Fruit fly (Drosophila melanogaster) whole organism, wandering third instar larva: ENCODE measurements around the gene Actn.

Experiments
- Abd-B ChIP-seq: fragments of >200 bp; optimal IDR thresholded peaks from 2 replicates; lab custom pipeline; 2017; ENCODE audit warnings: missing biosample characterization, missing genetic modification characterization
- CG9705 ChIP-seq: fragments of 200-800 bp; sonication (Bioruptor generic); optimal IDR thresholded peaks from 2 replicates; lab custom pipeline; 2018; ENCODE audit warnings: missing biosample characterization, mild to moderate bottlenecking, missing genetic modification characterization
- CrebA ChIP-seq: fragments of 200-800 bp; sonication (Bioruptor generic); optimal IDR thresholded peaks from 2 replicates; lab custom pipeline; 2016; ENCODE audit warnings: missing biosample characterization, mild to moderate bottlenecking, missing genetic modification characterization, borderline replicate concordance
- Dfd ChIP-seq: fragments of >200 bp; optimal IDR thresholded peaks from 2 replicates; lab custom pipeline; 2017; ENCODE audit warnings: missing biosample characterization, missing genetic modification characterization
- GATAd ChIP-seq: sonication (Bioruptor generic); optimal IDR thresholded peaks from 2 replicates; lab custom pipeline; 2016; ENCODE audit warnings: missing biosample characterization, missing genetic modification characterization
- HLH106 ChIP-seq: fragments of 200-800 bp; optimal IDR thresholded peaks from 3 replicates; lab custom pipeline; 2019; ENCODE audit warnings: missing biosample characterization, mild to moderate bottlenecking, missing genetic modification characterization, moderate library complexity
- Hnf4 ChIP-seq: fragments of 200-800 bp; sonication (Bioruptor generic); optimal IDR thresholded peaks from 2 replicates; lab custom pipeline; 2016; ENCODE audit warnings: missing biosample characterization, mild to moderate bottlenecking, missing genetic modification characterization
- Hr78 ChIP-seq: fragments of >200 bp; optimal IDR thresholded peaks from 2 replicates; lab custom pipeline; 2017; ENCODE audit warnings: missing biosample characterization, missing genetic modification characterization
- Hr83 ChIP-seq: fragments of 200-300 bp; sonication (Bioruptor generic); optimal IDR thresholded peaks from 2 replicates; lab custom pipeline; 2016; ENCODE audit warnings: missing biosample characterization, mild to moderate bottlenecking, missing genetic modification characterization, moderate library complexity; ENCODE audit not compliant: poor library complexity, severe bottlenecking
- Jra ChIP-seq: sonication (Bioruptor generic); optimal IDR thresholded peaks from 2 replicates; lab custom pipeline; 2016; ENCODE audit warnings: missing biosample characterization, missing genetic modification characterization
- Myc ChIP-seq: fragments of >200 bp; optimal IDR thresholded peaks from 2 replicates; lab custom pipeline; 2017
- N ChIP-seq: fragments of >200 bp; optimal IDR thresholded peaks from 2 replicates; lab custom pipeline; 2018; ENCODE audit warnings: missing biosample characterization, missing external identifiers, missing genetic modification characterization
- OdsH ChIP-seq: fragments of 200-800 bp; sonication (Bioruptor generic); optimal IDR thresholded peaks from 2 replicates; lab custom pipeline; 2016; ENCODE audit warnings: missing biosample characterization, mild to moderate bottlenecking, missing genetic modification characterization
- Rel ChIP-seq, 2 experiments: fragments of 200-800 bp; sonication (Bioruptor generic) in 1 of 2; optimal IDR thresholded peaks; 2 replicates in 1 of 2; 3 replicates in 1 of 2; lab custom pipeline; 2016 to 2019; ENCODE audit warnings: mild to moderate bottlenecking in 2 of 2, missing biosample characterization in 2 of 2, missing genetic modification characterization in 2 of 2, moderate library complexity in 1 of 2
- Sp1 ChIP-seq: fragments of 200-800 bp; sonication (Bioruptor generic); optimal IDR thresholded peaks from 3 replicates; lab custom pipeline; 2019; ENCODE audit warnings: missing biosample characterization, mild to moderate bottlenecking, missing genetic modification characterization, moderate library complexity
- Vsx2 ChIP-seq: fragments of 200-300, 225-300 bp; sonication (Bioruptor generic); optimal IDR thresholded peaks from 2 replicates; lab custom pipeline; 2018; ENCODE audit warnings: missing biosample characterization, missing genetic modification characterization; ENCODE audit not compliant: partially characterized antibody
- br ChIP-seq: fragments of 200-800 bp; sonication (Bioruptor generic); optimal IDR thresholded peaks from 2 replicates; lab custom pipeline; 2016; ENCODE audit warnings: missing biosample characterization, missing genetic modification characterization
- brk ChIP-seq: fragments of 200-800 bp; sonication (Bioruptor generic); optimal IDR thresholded peaks from 2 replicates; lab custom pipeline; 2016; ENCODE audit warnings: missing biosample characterization, mild to moderate bottlenecking, missing genetic modification characterization
- dl ChIP-seq, 2 experiments: fragments of 175-275, 200-275 bp in 1 of 2; fragments of 200-275 bp in 1 of 2; sonication (Bioruptor generic); optimal IDR thresholded peaks; lab custom pipeline; 2018; ENCODE audit warnings: mild to moderate bottlenecking in 2 of 2, missing biosample characterization in 2 of 2, missing genetic modification characterization in 2 of 2, moderate library complexity in 2 of 2; ENCODE audit not compliant: partially characterized antibody in 2 of 2, insufficient read depth in 1 of 2
- dmrt93B ChIP-seq: fragments of 200-800 bp; sonication (Bioruptor generic); optimal IDR thresholded peaks from 2 replicates; lab custom pipeline; 2018; ENCODE audit warnings: missing biosample characterization, mild to moderate bottlenecking, missing genetic modification characterization
- ey ChIP-seq: fragments of 200-800 bp; sonication (Bioruptor generic); optimal IDR thresholded peaks from 2 replicates; lab custom pipeline; 2016; ENCODE audit warnings: missing biosample characterization, missing genetic modification characterization
- foxo ChIP-seq, 2 experiments: fragments of 200-800 bp; sonication (Bioruptor generic); optimal IDR thresholded peaks; 2 replicates in 1 of 2; 3 replicates in 1 of 2; lab custom pipeline; 2016 to 2017; ENCODE audit warnings: missing biosample characterization in 2 of 2, missing genetic modification characterization in 2 of 2
- fru ChIP-seq: fragments of 200-800 bp; sonication (Bioruptor generic); optimal IDR thresholded peaks from 3 replicates; lab custom pipeline; 2016; ENCODE audit warnings: missing biosample characterization, mild to moderate bottlenecking, missing genetic modification characterization
- h ChIP-seq: fragments of 200-800 bp; sonication (Bioruptor generic); optimal IDR thresholded peaks from 3 replicates; lab custom pipeline; 2016; ENCODE audit warnings: missing biosample characterization, mild to moderate bottlenecking, missing genetic modification characterization
- jim ChIP-seq: fragments of 175-275, 200-325 bp; sonication (Bioruptor generic); optimal IDR thresholded peaks from 2 replicates; lab custom pipeline; 2016; ENCODE audit warnings: missing biosample characterization, mild to moderate bottlenecking, missing genetic modification characterization
- lola ChIP-seq: fragments of >200 bp; optimal IDR thresholded peaks from 2 replicates; lab custom pipeline; 2017; ENCODE audit warnings: missing biosample characterization, missing genetic modification characterization
- pan ChIP-seq: fragments of >200 bp; optimal IDR thresholded peaks from 2 replicates; lab custom pipeline; 2017
- psq ChIP-seq: fragments of 200-800 bp; sonication (Bioruptor generic); optimal IDR thresholded peaks from 3 replicates; lab custom pipeline; 2017; ENCODE audit warnings: missing biosample characterization, mild to moderate bottlenecking, missing genetic modification characterization, moderate library complexity
- rgr ChIP-seq: fragments of 200-800 bp; sonication (Bioruptor generic); optimal IDR thresholded peaks from 3 replicates; lab custom pipeline; 2016; ENCODE audit warnings: missing biosample characterization, mild to moderate bottlenecking, missing genetic modification characterization
- sv ChIP-seq: fragments of 200-800 bp; sonication (Bioruptor generic); optimal IDR thresholded peaks from 3 replicates; lab custom pipeline; 2016; ENCODE audit warnings: missing biosample characterization, missing genetic modification characterization
- tai ChIP-seq: sonication (Bioruptor generic); optimal IDR thresholded peaks from 2 replicates; lab custom pipeline; 2016; ENCODE audit warnings: missing biosample characterization, missing genetic modification characterization
- woc ChIP-seq: sonication (Bioruptor generic); optimal IDR thresholded peaks from 2 replicates; lab custom pipeline; 2016; ENCODE audit warnings: missing biosample characterization, mild to moderate bottlenecking, missing genetic modification characterization

The Actn gene

DNA sequence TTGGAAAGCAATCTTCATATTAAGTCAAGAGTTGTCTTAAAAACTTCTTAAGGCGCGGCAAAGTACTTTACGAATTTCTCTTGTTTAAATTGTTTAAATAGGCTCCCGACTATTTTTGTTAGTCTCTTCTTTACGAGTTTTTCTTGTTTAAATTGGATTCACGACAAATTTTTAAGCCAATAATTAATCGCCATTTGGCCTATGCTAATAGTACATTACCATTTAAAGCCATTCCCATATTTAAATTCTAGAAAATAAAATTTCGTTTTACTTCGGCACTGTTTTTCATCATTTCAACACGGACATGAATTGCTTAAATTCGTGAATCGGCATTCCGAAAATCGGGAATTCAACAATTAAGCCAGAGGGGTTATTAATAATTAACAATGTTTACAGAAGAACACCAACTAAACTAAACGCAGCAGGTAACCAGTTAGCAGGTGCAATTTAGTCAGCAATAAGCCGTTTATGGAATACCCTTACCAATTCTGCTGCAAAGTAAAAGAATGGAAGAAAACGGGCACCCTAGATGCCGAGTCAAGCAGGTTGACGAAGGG is 32.6 kb downstream of the Actn start:
- TF ChIP-seq CG9705 (GFP tag; lab: Kevin White, UChicago): peak; percentile 33
- peak; percentile 69 for TF ChIP-seq HLH106 (tag; lab: Kevin White, UChicago)
- no peak for TF ChIP-seq CrebA
- TF ChIP-seq Hr83 (GFP tag; lab: Kevin White, UChicago): no peak
- TF ChIP-seq N: no peak
- peak; percentile 18 for TF ChIP-seq woc (GFP tag; lab: Kevin White, UChicago)
- peak in 1 of 2 experiments; percentile 72 for TF ChIP-seq foxo (GFP tag; optimal IDR thresholded peaks at IDR 0.05; lab: Kevin White, UChicago)
- TF ChIP-seq rgr (GFP tag; lab: Kevin White, UChicago): peak; percentile 65
- peak; percentile 51 for TF ChIP-seq h (GFP tag; lab: Kevin White, UChicago)
- no peak for TF ChIP-seq psq (GFP tag; lab: Kevin White, UChicago)
- no peak for TF ChIP-seq GATAd (GFP tag; lab: Kevin White, UChicago)
- no peak for TF ChIP-seq brk
- peak; percentile 57 for TF ChIP-seq br (GFP tag; lab: Kevin White, UChicago)
- peak; percentile 60 for TF ChIP-seq ey
- no peak for TF ChIP-seq pan (lab: Kevin White, UChicago)
- TF ChIP-seq Vsx2 (GFP tag; lab: Kevin White, UChicago): no peak
- peak; percentile 62 for TF ChIP-seq fru
- TF ChIP-seq sv (GFP tag; lab: Kevin White, UChicago): peak; percentile 63
- peak; percentile 33 for TF ChIP-seq OdsH (GFP tag; lab: Kevin White, UChicago)
- no peak for TF ChIP-seq Rel (GFP tag; optimal IDR thresholded peaks at IDR 0.05; lab: Kevin White, UChicago)
- no peak for TF ChIP-seq Rel (tag; optimal IDR thresholded peaks at IDR 0.05; lab: Kevin White, UChicago)
- peak; percentile 73 for TF ChIP-seq Sp1
- TF ChIP-seq Hnf4 (GFP tag; lab: Kevin White, UChicago): peak; percentile 51
- TF ChIP-seq Abd-B (GFP tag; lab: Kevin White, UChicago): no peak
- TF ChIP-seq dmrt93B (GFP tag; lab: Kevin White, UChicago): peak; percentile 50
- TF ChIP-seq, all 38 proteins: peak for 14

DNA sequence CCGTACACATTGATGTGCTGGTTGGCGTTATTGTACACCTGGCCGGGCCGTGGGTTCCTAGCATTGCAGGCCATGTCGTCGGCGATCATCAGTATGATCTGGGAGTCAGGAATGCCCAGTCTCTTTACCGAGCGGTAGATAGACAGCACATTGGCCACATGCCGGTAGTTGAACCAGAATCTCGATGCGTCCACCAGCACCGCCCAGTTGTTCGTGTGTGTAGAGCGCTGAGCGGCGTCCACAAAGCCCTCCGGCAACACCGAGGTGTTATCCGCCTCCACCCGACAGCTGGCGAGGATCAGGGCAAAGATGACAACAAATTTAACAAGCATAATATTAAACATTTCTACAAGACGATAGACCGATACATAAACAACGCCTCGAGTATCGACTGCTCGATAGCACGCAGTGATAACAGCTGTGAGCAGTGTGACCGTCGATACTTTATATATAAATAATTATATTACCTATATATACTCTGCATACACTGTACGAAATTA is 33.1 kb downstream of the Actn start, which contains the start of gene PIG-K:
PIG-K (minus strand) TSS at position 412 of the 500 bp plus-strand sequence.
- TF ChIP-seq OdsH (GFP tag; lab: Kevin White, UChicago) (no peak), Dfd (GFP tag; lab: Kevin White, UChicago) (no peak), Hr83 (GFP tag; lab: Kevin White, UChicago) (no peak), foxo (GFP tag; optimal IDR thresholded peaks at IDR 0.05; lab: Kevin White, UChicago) (no peak), lola (GFP tag; lab: Kevin White, UChicago) (no peak), Hnf4 (GFP tag; lab: Kevin White, UChicago) (no peak), woc (GFP tag; lab: Kevin White, UChicago) (no peak), Hr78 (no peak), dmrt93B (GFP tag; lab: Kevin White, UChicago) (no peak), dl (GFP tag; optimal IDR thresholded peaks at IDR 0.05; lab: Kevin White, UChicago; ENCODE audit: insufficient read depth in 1 of 2, partially characterized antibody in 2 of 2) (no peak), Rel (GFP tag; optimal IDR thresholded peaks at IDR 0.05; lab: Kevin White, UChicago) (no peak), Rel (tag; optimal IDR thresholded peaks at IDR 0.05; lab: Kevin White, UChicago) (no peak), tai (GFP tag; lab: Kevin White, UChicago) (no peak), rgr (GFP tag; lab: Kevin White, UChicago) (no peak), Jra (no peak)
- TF ChIP-seq, all 38 proteins: peak for 0

dm6 chrX:2005840-2006239 is 36.3 kb downstream of the Actn start:
- no peak for TF ChIP-seq jim
- TF ChIP-seq pan (lab: Kevin White, UChicago): no peak
- TF ChIP-seq Myc (lab: Kevin White, UChicago): no peak
- TF ChIP-seq woc (GFP tag; lab: Kevin White, UChicago): no peak
- no peak for TF ChIP-seq CrebA
- peak; percentile 41 for TF ChIP-seq HLH106 (tag; lab: Kevin White, UChicago)
- TF ChIP-seq Sp1: peak; percentile 34
- peak; percentile 66 for TF ChIP-seq CG9705 (GFP tag; lab: Kevin White, UChicago)
- peak; percentile 11 for TF ChIP-seq h (GFP tag; lab: Kevin White, UChicago)
- peak; percentile 42 for TF ChIP-seq dmrt93B (GFP tag; lab: Kevin White, UChicago)
- TF ChIP-seq br (GFP tag; lab: Kevin White, UChicago): peak; percentile 23
- TF ChIP-seq Rel (GFP tag; optimal IDR thresholded peaks at IDR 0.05; lab: Kevin White, UChicago): no peak
- peak; percentile 31 for TF ChIP-seq Rel (tag; optimal IDR thresholded peaks at IDR 0.05; lab: Kevin White, UChicago)
- TF ChIP-seq Hr78: no peak
- peak; percentile 63 for TF ChIP-seq rgr (GFP tag; lab: Kevin White, UChicago)
- no peak for TF ChIP-seq sv (GFP tag; lab: Kevin White, UChicago)
- peak; percentile 47 for TF ChIP-seq Hr83 (GFP tag; lab: Kevin White, UChicago)
- TF ChIP-seq OdsH (GFP tag; lab: Kevin White, UChicago): peak; percentile 15
- TF ChIP-seq foxo (GFP tag; optimal IDR thresholded peaks at IDR 0.05; lab: Kevin White, UChicago): peak in 1 of 2 experiments; percentile 33
- no peak for TF ChIP-seq Vsx2 (GFP tag; lab: Kevin White, UChicago)
- TF ChIP-seq, all 38 proteins: peak for 11
